Worm (Caenorhabditis elegans) whole organism, L3 larva: ENCODE data around the gene str-206.

ENCODE experiments used
- R02D3.7 ChIP-seq: fragments of 150-350 bp; optimal IDR thresholded peaks from 2 replicates; lab custom pipeline; 2014; ENCODE audit warnings: missing biosample characterization, missing genetic modification characterization
- ZK546.5 ChIP-seq: sonication (generic microtip); optimal IDR thresholded peaks from 2 replicates; lab custom pipeline; 2017; ENCODE audit warnings: missing biosample characterization, missing genetic modification characterization
- aly-2 ChIP-seq: fragments of 150-350 bp; optimal IDR thresholded peaks from 2 replicates; lab custom pipeline; 2014; ENCODE audit warnings: missing biosample characterization, missing genetic modification characterization
- ceh-16 ChIP-seq: sonication (generic microtip); optimal IDR thresholded peaks from 2 replicates; lab custom pipeline; 2017; ENCODE audit warnings: missing biosample characterization, missing genetic modification characterization
- ceh-28 ChIP-seq: fragments of 150-350 bp; optimal IDR thresholded peaks from 2 replicates; lab custom pipeline; 2014; ENCODE audit warnings: missing biosample characterization, missing genetic modification reagents, missing genetic modification characterization
- ceh-82 ChIP-seq: fragments of 150-350 bp; optimal IDR thresholded peaks from 2 replicates; lab custom pipeline; 2014; ENCODE audit warnings: missing biosample characterization, missing genetic modification characterization
- daf-12 ChIP-seq: fragments of 150-350 bp; optimal IDR thresholded peaks from 2 replicates; lab custom pipeline; 2014; ENCODE audit warnings: missing biosample characterization, missing genetic modification reagents, missing genetic modification characterization
- egl-27 ChIP-seq: sonication (generic microtip); optimal IDR thresholded peaks from 4 replicates; lab custom pipeline; 2017; ENCODE audit warnings: missing biosample characterization, missing genetic modification reagents, missing genetic modification characterization
- egl-5 ChIP-seq: fragments of 150-350 bp; optimal IDR thresholded peaks from 2 replicates; lab custom pipeline; 2017; ENCODE audit warnings: missing biosample characterization, missing genetic modification reagents, missing genetic modification characterization, inconsistent platforms
- elt-1 ChIP-seq: fragments of 150-350 bp; optimal IDR thresholded peaks from 2 replicates; lab custom pipeline; 2014; ENCODE audit warnings: missing biosample characterization, missing genetic modification characterization
- elt-2 ChIP-seq: sonication (generic microtip); optimal IDR thresholded peaks from 2 replicates; lab custom pipeline; 2016; ENCODE audit warnings: missing genetic modification reagents, mild to moderate bottlenecking, missing genetic modification characterization, missing compliant biosample characterization
- elt-3 ChIP-seq, 3 experiments: fragments of 150-350 bp in 1 of 3; sonication (generic microtip) in 2 of 3; optimal IDR thresholded peaks; 2 replicates in 2 of 3; 4 replicates in 1 of 3; lab custom pipeline; 2014 to 2017; ENCODE audit warnings: missing biosample characterization in 3 of 3, missing genetic modification characterization in 3 of 3
- eor-1 ChIP-seq, 2 experiments: fragments of 150-350 bp; optimal IDR thresholded peaks; 2 replicates each; lab custom pipeline; 2014 to 2018; ENCODE audit warnings: missing biosample characterization in 2 of 2, missing genetic modification characterization in 2 of 2
- fkh-10 ChIP-seq: sonication (generic microtip); optimal IDR thresholded peaks from 2 replicates; lab custom pipeline; 2017; ENCODE audit warnings: missing biosample characterization, missing genetic modification reagents, missing genetic modification characterization
- fkh-2 ChIP-seq: fragments of 150-350 bp; optimal IDR thresholded peaks from 2 replicates; lab custom pipeline; 2014; ENCODE audit warnings: missing biosample characterization, missing genetic modification reagents, missing genetic modification characterization
- fos-1 ChIP-seq: fragments of 150-350 bp; optimal IDR thresholded peaks from 2 replicates; lab custom pipeline; 2014; ENCODE audit warnings: missing biosample characterization, missing genetic modification characterization
- hmg-11 ChIP-seq: sonication (generic microtip); optimal IDR thresholded peaks from 2 replicates; lab custom pipeline; 2016; ENCODE audit warnings: missing genetic modification characterization, missing compliant biosample characterization
- jun-1 ChIP-seq: fragments of 150-350 bp; optimal IDR thresholded peaks from 2 replicates; lab custom pipeline; 2014; ENCODE audit warnings: missing biosample characterization, missing genetic modification reagents, missing genetic modification characterization
- lin-15B ChIP-seq: fragments of 150-350 bp; optimal IDR thresholded peaks from 2 replicates; lab custom pipeline; 2014; ENCODE audit warnings: missing biosample characterization, missing genetic modification characterization
- lin-39 ChIP-seq: fragments of 150-350 bp; optimal IDR thresholded peaks from 2 replicates; lab custom pipeline; 2018; ENCODE audit warnings: missing biosample characterization, missing genetic modification reagents, missing genetic modification characterization
- lsy-12 ChIP-seq: sonication (generic microtip); optimal IDR thresholded peaks from 2 replicates; lab custom pipeline; 2016; ENCODE audit warnings: mild to moderate bottlenecking, missing genetic modification characterization, missing compliant biosample characterization
- mdl-1 ChIP-seq: fragments of 150-350 bp; optimal IDR thresholded peaks from 2 replicates; lab custom pipeline; 2014; ENCODE audit warnings: missing biosample characterization, missing genetic modification characterization
- mml-1 ChIP-seq: fragments of 150-350 bp; sonication (generic microtip); optimal IDR thresholded peaks from 3 replicates; lab custom pipeline; 2014; ENCODE audit warnings: missing biosample characterization, missing genetic modification characterization
- nfya-1 ChIP-seq: sonication (generic microtip); optimal IDR thresholded peaks from 2 replicates; lab custom pipeline; 2017; ENCODE audit warnings: missing genetic modification characterization, mild to moderate bottlenecking, missing compliant biosample characterization, antibody characterized with exemption, moderate library complexity; ENCODE audit not compliant: insufficient read depth
- nhr-11 ChIP-seq: fragments of 150-350 bp; optimal IDR thresholded peaks from 2 replicates; lab custom pipeline; 2014; ENCODE audit warnings: missing biosample characterization, missing genetic modification characterization
- nhr-12 ChIP-seq: fragments of 150-350 bp; optimal IDR thresholded peaks from 2 replicates; lab custom pipeline; 2014; ENCODE audit warnings: missing biosample characterization, missing genetic modification characterization
- nhr-23 ChIP-seq: fragments of 150-350 bp; optimal IDR thresholded peaks from 2 replicates; lab custom pipeline; 2014; ENCODE audit warnings: missing biosample characterization, missing genetic modification reagents, missing genetic modification characterization
- nhr-237 ChIP-seq: fragments of 150-350 bp; optimal IDR thresholded peaks from 2 replicates; lab custom pipeline; 2014; ENCODE audit warnings: missing biosample characterization, missing genetic modification characterization
- nhr-25 ChIP-seq: sonication (generic microtip); optimal IDR thresholded peaks from 2 replicates; lab custom pipeline; 2017; ENCODE audit warnings: missing biosample characterization, missing genetic modification characterization
- nhr-28 ChIP-seq: fragments of 150-350 bp; optimal IDR thresholded peaks from 2 replicates; lab custom pipeline; 2014; ENCODE audit warnings: missing biosample characterization, missing genetic modification characterization
- nhr-43 ChIP-seq: sonication (generic microtip); optimal IDR thresholded peaks from 2 replicates; lab custom pipeline; 2016; ENCODE audit warnings: mild to moderate bottlenecking, missing genetic modification characterization, missing compliant biosample characterization; ENCODE audit not compliant: poor library complexity, severe bottlenecking
- nhr-67 ChIP-seq: fragments of 150-350 bp; optimal IDR thresholded peaks from 2 replicates; lab custom pipeline; 2014; ENCODE audit warnings: missing biosample characterization, missing genetic modification characterization
- nhr-76 ChIP-seq: fragments of 150-350 bp; sonication (generic microtip); optimal IDR thresholded peaks from 5 replicates; lab custom pipeline; 2014; ENCODE audit warnings: missing biosample characterization, missing genetic modification characterization
- nhr-77 ChIP-seq: fragments of 150-350 bp; optimal IDR thresholded peaks from 2 replicates; lab custom pipeline; 2014; ENCODE audit warnings: missing biosample characterization, missing genetic modification characterization
- pha-4 ChIP-seq: fragments of 150-350 bp; optimal IDR thresholded peaks from 2 replicates; lab custom pipeline; 2014; ENCODE audit warnings: missing biosample characterization, missing genetic modification reagents, missing genetic modification characterization
- pqm-1 ChIP-seq: fragments of 150-350 bp; optimal IDR thresholded peaks from 2 replicates; lab custom pipeline; 2017; ENCODE audit warnings: missing biosample characterization, missing genetic modification characterization, inconsistent platforms
- sea-2 ChIP-seq: fragments of 150-350 bp; sonication (generic microtip); optimal IDR thresholded peaks from 4 replicates; lab custom pipeline; 2014; ENCODE audit warnings: missing biosample characterization, missing genetic modification reagents, missing genetic modification characterization
- skn-1 ChIP-seq: fragments of 150-350 bp; optimal IDR thresholded peaks from 2 replicates; lab custom pipeline; 2014; ENCODE audit warnings: missing biosample characterization, missing genetic modification characterization
- snpc-4 ChIP-seq: fragments of 150-350 bp; optimal IDR thresholded peaks from 2 replicates; lab custom pipeline; 2014; ENCODE audit warnings: missing biosample characterization, missing genetic modification characterization
- tbx-2 ChIP-seq: sonication (generic microtip); optimal IDR thresholded peaks from 2 replicates; lab custom pipeline; 2016; ENCODE audit warnings: mild to moderate bottlenecking, missing genetic modification characterization, missing compliant biosample characterization
- unc-39 ChIP-seq: sonication (generic microtip); optimal IDR thresholded peaks from 4 replicates; lab custom pipeline; 2017; ENCODE audit warnings: missing biosample characterization, missing genetic modification characterization
- unc-62 ChIP-seq: fragments of 150-350 bp; sonication (generic microtip); optimal IDR thresholded peaks from 4 replicates; lab custom pipeline; 2014; ENCODE audit warnings: missing biosample characterization, missing genetic modification reagents, missing genetic modification characterization
- zag-1 ChIP-seq: fragments of 150-350 bp; optimal IDR thresholded peaks from 2 replicates; lab custom pipeline; 2014; ENCODE audit warnings: missing biosample characterization, missing genetic modification characterization
- ztf-4 ChIP-seq: fragments of 150-350 bp; optimal IDR thresholded peaks from 2 replicates; lab custom pipeline; 2014; ENCODE audit warnings: missing biosample characterization, missing genetic modification characterization

The str-206 gene

ce11 chrV:6211509-6211908 lies 6.4 kb upstream of the str-206 start:
- TF ChIP-seq elt-2 (tag; lab: Kevin White, UChicago): peak; percentile 77
- TF ChIP-seq nfya-1: peak; percentile 32
- peak; percentile 26 for TF ChIP-seq jun-1 (tag; lab: Kevin White, UChicago)
- TF ChIP-seq tbx-2 (tag; lab: Kevin White, UChicago): no peak
- no peak for TF ChIP-seq hmg-11
- peak; percentile 58 for TF ChIP-seq pha-4 (tag; lab: Kevin White, UChicago)
- TF ChIP-seq pqm-1 (tag; lab: Kevin White, UChicago): peak; percentile 86

ce11 chrV:6212566-6212965 lies 5.4 kb upstream of the str-206 start:
- no peak for TF ChIP-seq lin-15B (tag; lab: Kevin White, UChicago)
- TF ChIP-seq unc-39 (tag; lab: Kevin White, UChicago): no peak
- no peak for TF ChIP-seq mdl-1 (tag; lab: Kevin White, UChicago)
- TF ChIP-seq snpc-4 (tag; lab: Kevin White, UChicago): no peak
- TF ChIP-seq nhr-77 (tag; lab: Kevin White, UChicago): no peak
- no peak for TF ChIP-seq R02D3.7 (tag; lab: Kevin White, UChicago)
- no peak for TF ChIP-seq nhr-67 (tag; lab: Kevin White, UChicago)
- no peak for TF ChIP-seq tbx-2 (tag; lab: Kevin White, UChicago)

- TF ChIP-seq skn-1 (tag; lab: Kevin White, UChicago) (no peak), nhr-76 (tag; lab: Kevin White, UChicago) (no peak), pha-4 (tag; lab: Kevin White, UChicago) (peak; percentile 41), lin-15B (tag; lab: Kevin White, UChicago) (peak; percentile 9), nhr-23 (tag; lab: Kevin White, UChicago) (peak; percentile 6), jun-1 (tag; lab: Kevin White, UChicago) (no peak), zag-1 (tag; lab: Kevin White, UChicago) (no peak)
These were observed 4.7 kb upstream of the str-206 start for ce11 chrV:6213216-6213735.

- no peak for TF ChIP-seq nhr-28 (tag; lab: Kevin White, UChicago)
- TF ChIP-seq nhr-67 (tag; lab: Kevin White, UChicago): no peak
- TF ChIP-seq lsy-12: no peak
- no peak for TF ChIP-seq unc-39 (tag; lab: Kevin White, UChicago)
- TF ChIP-seq sea-2 (GFP tag; lab: Kevin White, UChicago): no peak
- TF ChIP-seq snpc-4 (tag; lab: Kevin White, UChicago): peak; percentile 18
- TF ChIP-seq R02D3.7 (tag; lab: Kevin White, UChicago): peak; percentile 6
- peak; percentile 61 for TF ChIP-seq hmg-11
- TF ChIP-seq pha-4 (tag; lab: Kevin White, UChicago): peak; percentile 84
- TF ChIP-seq jun-1 (tag; lab: Kevin White, UChicago): peak; percentile 94
- peak; percentile 91 for TF ChIP-seq fos-1 (tag; lab: Kevin White, UChicago)
- TF ChIP-seq mml-1 (tag; lab: Kevin White, UChicago): no peak
- TF ChIP-seq eor-1 (tag; optimal IDR thresholded peaks at IDR 0.05; lab: Kevin White, UChicago): no peak
- TF ChIP-seq fkh-2 (tag; lab: Kevin White, UChicago): no peak
- TF ChIP-seq ZK546.5 (tag; lab: Kevin White, UChicago): no peak
- peak; percentile 57 for TF ChIP-seq mdl-1 (tag; lab: Kevin White, UChicago)
- TF ChIP-seq elt-2 (tag; lab: Kevin White, UChicago): peak; percentile 10
- TF ChIP-seq tbx-2 (tag; lab: Kevin White, UChicago): no peak
- TF ChIP-seq elt-3 (tag; optimal IDR thresholded peaks at IDR 0.05; lab: Kevin White, UChicago): no peak
- no peak for TF ChIP-seq nhr-76 (tag; lab: Kevin White, UChicago)
- TF ChIP-seq elt-1: no peak
- TF ChIP-seq ztf-4 (tag; lab: Kevin White, UChicago): no peak
- TF ChIP-seq skn-1 (tag; lab: Kevin White, UChicago): peak; percentile 78
- TF ChIP-seq pqm-1 (tag; lab: Kevin White, UChicago): peak; percentile 77
- TF ChIP-seq ceh-16 (tag; lab: Kevin White, UChicago): no peak
- TF ChIP-seq egl-27 (tag; lab: Kevin White, UChicago): peak; percentile 20
- no peak for TF ChIP-seq nhr-12 (tag; lab: Kevin White, UChicago)
- TF ChIP-seq nhr-23 (tag; lab: Kevin White, UChicago): peak; percentile 69
- TF ChIP-seq fkh-10: peak; percentile 8
- no peak for TF ChIP-seq unc-62 (GFP tag; lab: Kevin White, UChicago)
- no peak for TF ChIP-seq nhr-11 (tag; lab: Kevin White, UChicago)
- TF ChIP-seq ceh-28 (tag; lab: Kevin White, UChicago): peak; percentile 40
- peak; percentile 53 for TF ChIP-seq nhr-43 (tag; lab: Kevin White, UChicago)
- TF ChIP-seq egl-5: peak; percentile 68
- TF ChIP-seq zag-1 (tag; lab: Kevin White, UChicago): no peak
- no peak for TF ChIP-seq nhr-237 (tag; lab: Kevin White, UChicago)
- peak; percentile 41 for TF ChIP-seq nhr-25
- TF ChIP-seq lin-39 (tag; lab: Kevin White, UChicago): peak; percentile 10
- no peak for TF ChIP-seq daf-12
- TF ChIP-seq aly-2 (tag; lab: Kevin White, UChicago): no peak
- no peak for TF ChIP-seq nhr-77 (tag; lab: Kevin White, UChicago)
- TF ChIP-seq ceh-82: no peak
These were observed 4.1 kb upstream of the str-206 start for ce11 chrV:6213845-6214244.
